Fruit fly (Drosophila melanogaster) whole organism, wandering third instar larva: Measurements from ENCODE around the gene Cpr67B.

Experiments used
- Dfd ChIP-seq: fragments of >200 bp; optimal IDR thresholded peaks from 2 replicates; lab custom pipeline; 2017; ENCODE audit warnings: missing biosample characterization, missing genetic modification characterization
- Dif ChIP-seq: fragments of 200-275, 200-300 bp; sonication (Bioruptor generic); optimal IDR thresholded peaks from 2 replicates; lab custom pipeline; 2018; ENCODE audit warnings: missing biosample characterization, missing genetic modification characterization; ENCODE audit not compliant: partially characterized antibody
- N ChIP-seq: fragments of >200 bp; optimal IDR thresholded peaks from 2 replicates; lab custom pipeline; 2018; ENCODE audit warnings: missing biosample characterization, missing external identifiers, missing genetic modification characterization
- Rel ChIP-seq, 2 experiments: fragments of 200-800 bp; sonication (Bioruptor generic) in 1 of 2; optimal IDR thresholded peaks; 2 replicates in 1 of 2; 3 replicates in 1 of 2; lab custom pipeline; 2016 to 2019; ENCODE audit warnings: mild to moderate bottlenecking in 2 of 2, missing biosample characterization in 2 of 2, missing genetic modification characterization in 2 of 2, moderate library complexity in 1 of 2
- brk ChIP-seq: fragments of 200-800 bp; sonication (Bioruptor generic); optimal IDR thresholded peaks from 2 replicates; lab custom pipeline; 2016; ENCODE audit warnings: missing biosample characterization, mild to moderate bottlenecking, missing genetic modification characterization
- ey ChIP-seq: fragments of 200-800 bp; sonication (Bioruptor generic); optimal IDR thresholded peaks from 2 replicates; lab custom pipeline; 2016; ENCODE audit warnings: missing biosample characterization, missing genetic modification characterization
- psq ChIP-seq: fragments of 200-800 bp; sonication (Bioruptor generic); optimal IDR thresholded peaks from 3 replicates; lab custom pipeline; 2017; ENCODE audit warnings: missing biosample characterization, mild to moderate bottlenecking, missing genetic modification characterization, moderate library complexity
- sage ChIP-seq: fragments of 200-800 bp; sonication (Bioruptor generic); optimal IDR thresholded peaks from 2 replicates; lab custom pipeline; 2016; ENCODE audit warnings: missing biosample characterization, mild to moderate bottlenecking, missing genetic modification characterization
- usp ChIP-seq: fragments of >200 bp; optimal IDR thresholded peaks from 2 replicates; lab custom pipeline; 2017; ENCODE audit warnings: missing biosample characterization, missing genetic modification characterization

DNA sequence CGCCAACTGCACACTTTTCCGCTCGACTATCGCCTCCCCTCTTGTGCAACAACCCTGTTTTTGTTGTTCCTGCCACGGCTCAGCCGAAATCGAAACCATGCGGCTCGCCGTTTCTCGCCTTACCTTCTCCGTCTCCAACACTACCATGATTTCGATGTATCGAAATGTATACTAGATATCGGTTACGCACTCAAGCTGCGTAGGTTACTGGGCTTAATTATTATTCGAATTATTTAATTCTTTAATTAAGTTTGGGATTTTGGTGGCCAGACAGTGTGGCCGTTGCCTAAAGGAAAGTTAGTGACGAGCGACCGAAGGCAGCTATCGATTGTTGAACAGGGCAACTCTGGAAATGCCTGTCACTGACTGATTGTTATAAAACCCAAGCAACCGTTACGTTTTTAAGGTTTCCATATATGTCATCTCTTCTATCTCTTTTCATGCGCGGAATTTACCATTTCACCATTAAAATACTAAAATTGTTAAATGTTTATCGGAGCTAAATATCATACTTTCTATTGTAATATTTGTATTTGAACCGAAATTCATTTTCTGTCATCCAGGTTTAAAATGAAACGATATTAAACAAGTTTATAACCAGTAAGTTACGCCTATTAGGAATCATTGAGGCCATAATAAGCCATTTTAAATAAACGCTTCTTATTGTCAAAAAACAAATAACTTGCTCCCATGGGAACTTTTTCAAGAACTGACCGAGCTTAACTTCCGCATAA lies 2.3 kb upstream of the Cpr67B start, which contains the start of gene eIF4E1:
- TF ChIP-seq Dfd (GFP tag; lab: Kevin White, UChicago) = no peak
- TF ChIP-seq brk (GFP tag; lab: Kevin White, UChicago) = no peak
- TF ChIP-seq ey = peak; percentile 1
- TF ChIP-seq usp (GFP tag; lab: Kevin White, UChicago) = no peak
- TF ChIP-seq Rel (GFP tag; optimal IDR thresholded peaks at IDR 0.05; lab: Kevin White, UChicago) = no peak
- peak; percentile 84 for TF ChIP-seq Rel (tag; optimal IDR thresholded peaks at IDR 0.05; lab: Kevin White, UChicago)
- TF ChIP-seq Dif (GFP tag; lab: Kevin White, UChicago) = peak; percentile 53
- TF ChIP-seq sage (GFP tag; lab: Kevin White, UChicago) = no peak
- no peak for TF ChIP-seq N
- TF ChIP-seq psq (GFP tag; lab: Kevin White, UChicago) = no peak
